Worm (Caenorhabditis elegans) whole organism, early embryonic: ENCODE results near the gene F07F6.8.

Experiments
- aly-1 ChIP-seq: sonication (generic microtip); optimal IDR thresholded peaks from 2 replicates; lab custom pipeline; 2016; ENCODE audit warnings: missing genetic modification characterization, missing compliant biosample characterization
- ets-7 ChIP-seq: sonication (generic microtip); optimal IDR thresholded peaks from 2 replicates; lab custom pipeline; 2016; ENCODE audit warnings: missing genotype, missing genetic modification characterization, missing compliant biosample characterization
- pes-1 ChIP-seq: fragments of 200-800 bp; sonication (Bioruptor generic); IDR thresholded peaks from 2 replicates; pipeline ENCODE4 v1.3.6; 2022; ENCODE audit warnings: missing genetic modification reagents, missing genetic modification characterization, missing compliant biosample characterization
- tbx-11 ChIP-seq: fragments of 200-800 bp; sonication (Bioruptor generic); IDR thresholded peaks from 2 replicates; pipeline ENCODE4 v1.3.6; 2022; ENCODE audit warnings: missing genetic modification characterization, missing compliant biosample characterization
- tra-4 ChIP-seq: sonication (generic microtip); optimal IDR thresholded peaks from 2 replicates; lab custom pipeline; 2017; ENCODE audit warnings: missing genetic modification characterization, missing compliant biosample characterization

- TF ChIP-seq tbx-11 (GFP tag; lab: Robert Waterston, UW) (no peak), aly-1 (tag; lab: Kevin White, UChicago) (no peak), ets-7 (tag; lab: Kevin White, UChicago) (no peak), pes-1 (GFP tag; lab: Robert Waterston, UW) (no peak), tra-4 (tag; lab: Kevin White, UChicago) (no peak)
These were observed 4.2 kb upstream of the F07F6.8 start, which contains the start of the genes F07F6.4 and F07F6.2 for ce11 chrII:5429522-5430257.
